Fruit fly (Drosophila melanogaster): ENCODE data around the gene Smr.

- TF ChIP-seq Hr96 (GFP tag; optimal IDR thresholded peaks at IDR 0.05) (no peak), cic (GFP tag; optimal IDR thresholded peaks at IDR 0.05) (no peak), CG33017 (tag; optimal IDR thresholded peaks at IDR 0.05) (peak; percentile 20), CG5204 (GFP tag; optimal IDR thresholded peaks at IDR 0.05) (peak; percentile 32), CG14711 (tag; optimal IDR thresholded peaks at IDR 0.05) (peak; percentile 66), Clk (GFP tag; optimal IDR thresholded peaks at IDR 0.05) (no peak), CG11617 (GFP tag; optimal IDR thresholded peaks at IDR 0.05) (peak; percentile 59), kay (GFP tag; ENCODE audit: borderline replicate concordance) (no peak), tj (GFP tag; optimal IDR thresholded peaks at IDR 0.05) (no peak), CG7045 (GFP tag; optimal IDR thresholded peaks at IDR 0.05) (no peak), Crg-1 (GFP tag; optimal IDR thresholded peaks at IDR 0.05) (no peak), pad (GFP tag; optimal IDR thresholded peaks at IDR 0.05) (no peak), CG12768 (GFP tag; optimal IDR thresholded peaks at IDR 0.05) (no peak)
Observed at dm6 chrX:12737735-12738390, 4.6 kb downstream of the Smr start.

Measured in whole organism, adult.